Fruit fly (Drosophila melanogaster) whole organism, prepupa: ENCODE measurements around the gene Rhau.

Source experiments
- CG9139 ChIP-seq: fragments of 200-800 bp; sonication (Bioruptor generic); optimal IDR thresholded peaks from 3 replicates; lab custom pipeline; 2017; ENCODE audit warnings: missing biosample characterization, mild to moderate bottlenecking, missing genetic modification characterization
- Eip93F ChIP-seq: fragments of 200-800 bp; sonication (Bioruptor generic); optimal IDR thresholded peaks from 2 replicates; lab custom pipeline; 2016; ENCODE audit warnings: missing biosample characterization, mild to moderate bottlenecking, missing genetic modification characterization
- Hr38 ChIP-seq: sonication (Bioruptor generic); optimal IDR thresholded peaks from 2 replicates; lab custom pipeline; 2016; ENCODE audit warnings: missing biosample characterization, missing genetic modification characterization
- Hr39 ChIP-seq: fragments of 200-800 bp; sonication (Bioruptor generic); optimal IDR thresholded peaks from 2 replicates; lab custom pipeline; 2016; ENCODE audit warnings: missing biosample characterization, missing genetic modification characterization
- Met ChIP-seq: fragments of 200-800 bp; sonication (Bioruptor generic); optimal IDR thresholded peaks from 3 replicates; lab custom pipeline; 2016; ENCODE audit warnings: missing biosample characterization, missing genetic modification characterization
- Sox102F ChIP-seq: fragments of 200-800 bp; sonication (Bioruptor generic); optimal IDR thresholded peaks from 2 replicates; lab custom pipeline; 2016; ENCODE audit warnings: missing biosample characterization, mild to moderate bottlenecking, missing genetic modification characterization
- esn ChIP-seq: fragments of 200-800 bp; sonication (Bioruptor generic); optimal IDR thresholded peaks from 2 replicates; lab custom pipeline; 2016; ENCODE audit warnings: missing biosample characterization, mild to moderate bottlenecking, missing genetic modification characterization, moderate library complexity
- fkh ChIP-seq: fragments of 200-800 bp; sonication (Bioruptor generic); optimal IDR thresholded peaks from 3 replicates; lab custom pipeline; 2017; ENCODE audit warnings: missing biosample characterization, mild to moderate bottlenecking, missing genetic modification characterization, moderate library complexity
- ss ChIP-seq, 2 experiments: fragments of 200-800 bp; sonication (Bioruptor generic); optimal IDR thresholded peaks; 2 replicates in 1 of 2; 3 replicates in 1 of 2; lab custom pipeline; 2017 to 2018; ENCODE audit warnings: mild to moderate bottlenecking in 2 of 2, missing biosample characterization in 2 of 2, missing genetic modification characterization in 2 of 2, moderate library complexity in 1 of 2
- topi ChIP-seq: fragments of 200-800 bp; sonication (Bioruptor generic); optimal IDR thresholded peaks from 3 replicates; lab custom pipeline; 2016; ENCODE audit warnings: missing biosample characterization, missing genetic modification characterization

DNA sequence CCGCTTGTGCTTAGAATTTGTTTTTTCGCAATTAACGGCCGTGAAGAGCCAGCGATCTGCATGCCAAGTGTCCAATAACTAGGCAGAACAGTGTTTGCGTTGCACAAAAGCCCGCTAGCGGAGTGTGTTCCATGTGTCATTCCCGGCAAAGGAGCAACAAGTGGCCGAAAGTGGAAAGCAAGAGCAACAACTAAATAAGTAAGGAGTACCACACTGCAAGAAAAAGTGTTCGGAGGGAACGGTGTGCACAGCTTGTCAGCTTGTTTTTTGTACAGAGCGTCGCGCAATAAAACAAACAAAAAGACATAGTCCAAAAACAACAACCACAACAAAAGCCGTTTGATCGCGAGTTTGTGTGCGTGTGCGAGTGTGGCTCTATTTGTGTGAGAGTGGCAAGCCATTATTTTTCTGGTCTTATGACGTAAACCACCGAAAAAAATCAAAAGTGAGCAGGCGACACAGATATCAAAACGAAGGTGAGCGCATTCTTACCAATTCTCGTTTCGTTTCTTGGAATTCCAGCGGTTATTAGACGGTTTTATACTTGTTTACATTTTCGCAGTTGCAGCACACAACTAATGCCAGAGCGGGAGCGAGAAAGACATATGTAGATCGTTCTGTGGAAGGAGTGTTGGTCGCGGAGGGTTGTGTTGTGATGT is 532 bp upstream of the Rhau start:
- TF ChIP-seq topi (GFP tag; lab: Kevin White, UChicago), result peak; percentile 20
- TF ChIP-seq CG9139 (GFP tag; lab: Kevin White, UChicago), result no peak
- peak; percentile 69 for TF ChIP-seq fkh (GFP tag; lab: Kevin White, UChicago)
- no peak for TF ChIP-seq esn (GFP tag; lab: Kevin White, UChicago)
- TF ChIP-seq Hr38 (GFP tag; lab: Kevin White, UChicago), result no peak
- TF ChIP-seq ss (GFP tag; optimal IDR thresholded peaks at IDR 0.05; lab: Kevin White, UChicago), result peak; percentile 2 to 4
- no peak for TF ChIP-seq Met
- TF ChIP-seq Eip93F, result no peak
- peak; percentile 5 for TF ChIP-seq Sox102F (GFP tag; lab: Kevin White, UChicago)
- TF ChIP-seq Hr39 (GFP tag; lab: Kevin White, UChicago), result peak; percentile 2
